Worm (Caenorhabditis elegans) whole organism, L4 larva: ENCODE data around the gene vap-2.

ENCODE experiments used
- F49E8.2 ChIP-seq: sonication (generic microtip); optimal IDR thresholded peaks from 2 replicates; lab custom pipeline; 2016; ENCODE audit warnings: missing compliant biosample characterization, mild to moderate bottlenecking, missing genetic modification characterization, borderline replicate concordance
- aha-1 ChIP-seq: fragments of 150-350 bp; peaks from one replicate; lab custom pipeline; 2014; ENCODE audit warnings: missing biosample characterization, missing genetic modification characterization
- ces-1 ChIP-seq: fragments of 150-350 bp; sonication (generic microtip); optimal IDR thresholded peaks from 4 replicates; lab custom pipeline; 2014; ENCODE audit warnings: missing biosample characterization, missing genetic modification reagents, missing genetic modification characterization
- daf-12 ChIP-seq: fragments of 150-350 bp; optimal IDR thresholded peaks from 2 replicates; lab custom pipeline; 2014; ENCODE audit warnings: missing biosample characterization, missing genetic modification reagents, missing genetic modification characterization
- daf-19 ChIP-seq: fragments of 200-800 bp; sonication (Bioruptor generic); conservative IDR thresholded peaks from 2 replicates; pipeline ENCODE4 v1.3.6; 2022; ENCODE audit warnings: missing genetic modification characterization, missing compliant biosample characterization
- daf-8 ChIP-seq: fragments of 200-800 bp; sonication (Bioruptor generic); IDR thresholded peaks from 2 replicates; pipeline ENCODE4 v1.3.6; 2022; ENCODE audit warnings: missing genetic modification characterization, missing compliant biosample characterization
- dmd-9 ChIP-seq: fragments of 200-800 bp; sonication (Bioruptor generic); IDR thresholded peaks from 2 replicates; pipeline ENCODE4 v1.3.6; 2022; ENCODE audit warnings: missing genetic modification reagents, missing genetic modification characterization, missing compliant biosample characterization
- dve-1 ChIP-seq: sonication (generic microtip); optimal IDR thresholded peaks from 2 replicates; lab custom pipeline; 2017; ENCODE audit warnings: antibody characterized with exemption, mild to moderate bottlenecking, missing genetic modification characterization, missing compliant biosample characterization; ENCODE audit not compliant: insufficient read depth
- egl-27 ChIP-seq: sonication (generic microtip); optimal IDR thresholded peaks from 3 replicates; lab custom pipeline; 2017; ENCODE audit warnings: missing biosample characterization, missing genetic modification reagents, missing genetic modification characterization
- lin-1 ChIP-seq: fragments of 200-800 bp; sonication (Bioruptor generic); IDR thresholded peaks from 2 replicates; pipeline ENCODE4 v1.3.6; 2022; ENCODE audit warnings: missing genetic modification reagents, missing genetic modification characterization, missing compliant biosample characterization
- madf-5 ChIP-seq, 2 experiments: fragments of 200-800 bp; sonication (Bioruptor generic); IDR thresholded peaks; 2 replicates each; pipeline ENCODE4 v1.3.6; 2022; ENCODE audit warnings: missing compliant biosample characterization in 2 of 2, missing genetic modification characterization in 2 of 2
- madf-9 ChIP-seq: fragments of 200-800 bp; sonication (Bioruptor generic); conservative IDR thresholded peaks from 2 replicates; pipeline ENCODE4 v1.3.6; 2022; ENCODE audit warnings: missing genetic modification reagents, missing genetic modification characterization, missing compliant biosample characterization
- mdl-1 ChIP-seq, 2 experiments: fragments of 150-350 bp in 1 of 2; sonication (generic microtip) in 1 of 2; optimal IDR thresholded peaks; 2 replicates each; lab custom pipeline; 2014 to 2017; ENCODE audit warnings: missing biosample characterization in 2 of 2, missing genetic modification characterization in 2 of 2
- nhr-10 ChIP-seq: fragments of 150-350 bp; optimal IDR thresholded peaks from 2 replicates; lab custom pipeline; 2014; ENCODE audit warnings: missing biosample characterization, missing genetic modification characterization
- snpc-4 ChIP-seq: fragments of 150-350 bp; optimal IDR thresholded peaks from 2 replicates; lab custom pipeline; 2014; ENCODE audit warnings: missing biosample characterization, missing genetic modification characterization
- zip-11 ChIP-seq: fragments of 200-800 bp; sonication (Bioruptor generic); IDR thresholded peaks from 2 replicates; pipeline ENCODE4 v1.3.6; 2022; ENCODE audit warnings: missing genetic modification characterization, missing compliant biosample characterization

Gene vap-2

ce11 chrX:10746388-10746787, 45.9 kb downstream of the vap-2 start, which contains the start of gene R07A4.2:
R07A4.2 (minus strand) TSS chrX:10746488.
- TF ChIP-seq aha-1 (tag; lab: Kevin White, UChicago) (no peak), madf-9 (GFP tag; lab: Robert Waterston, UW) (no peak), nhr-10 (tag; lab: Kevin White, UChicago) (no peak), zip-11 (GFP tag; lab: Robert Waterston, UW) (no peak), lin-1 (no peak), egl-27 (tag; lab: Kevin White, UChicago) (no peak), dmd-9 (GFP tag; lab: Robert Waterston, UW) (no peak), daf-8 (GFP tag; lab: Robert Waterston, UW) (no peak), daf-12 (tag; lab: Kevin White, UChicago) (no peak), mdl-1 (tag; optimal IDR thresholded peaks at IDR 0.05; lab: Kevin White, UChicago) (no peak), dve-1 (tag; lab: Kevin White, UChicago) (no peak), daf-19 (GFP tag; lab: Robert Waterston, UW) (no peak), snpc-4 (tag; lab: Kevin White, UChicago) (no peak), F49E8.2 (tag; lab: Kevin White, UChicago) (no peak), ces-1 (no peak), madf-5 (GFP tag; IDR thresholded peaks at IDR 0.05; lab: Robert Waterston, UW) (no peak)
